2 fruit fly cellular contexts compared by ENCODE assay signal in the genomic region with DNA sequence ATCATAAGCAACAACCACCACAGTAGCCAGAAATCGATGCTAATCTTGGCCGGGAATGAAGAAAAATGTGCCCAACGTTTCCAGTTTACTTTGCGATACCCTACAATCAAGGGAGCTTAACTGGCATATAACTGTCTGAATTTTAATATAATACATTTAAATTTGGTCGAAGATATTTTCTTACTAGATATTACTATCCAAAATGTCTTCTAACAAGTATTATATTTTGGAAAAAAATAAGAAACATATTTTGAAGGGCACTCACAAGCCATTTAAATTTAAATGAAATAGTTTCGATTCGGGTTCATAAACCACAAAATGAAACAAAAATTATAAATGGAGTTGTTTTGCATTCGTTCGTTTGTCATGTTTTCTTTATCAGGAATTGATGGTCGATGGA.
TF ChIP-seq lines count a peak whose summit lies in the region.

No protein-coding gene starts in this region.

TF ChIP-seq in whole organism, prepupa, 60 proteins besides CTCF, POLR2A, EP300 and RAD21 (continued from another document):
- TF ChIP-seq fd59A (GFP tag; optimal IDR thresholded peaks at IDR 0.05; lab: Kevin White, UChicago) (no peak), cyc (GFP tag; optimal IDR thresholded peaks at IDR 0.05; lab: Kevin White, UChicago) (peak; percentile 42), Eip93F (GFP tag; optimal IDR thresholded peaks at IDR 0.05; lab: Kevin White, UChicago) (no peak), Blimp-1 (GFP tag; optimal IDR thresholded peaks at IDR 0.05; lab: Kevin White, UChicago) (no peak), CG8319 (GFP tag; optimal IDR thresholded peaks at IDR 0.05; lab: Kevin White, UChicago) (peak; percentile 40), CG6163 (GFP tag; IDR thresholded peaks at IDR 0.05; lab: Robert Waterston, UW) (peak; percentile 21; the same call in 1 of the 3 replicates), CG11294 (GFP tag; IDR thresholded peaks at IDR 0.05; lab: Robert Waterston, UW) (no peak), fd85E (GFP tag; optimal IDR thresholded peaks at IDR 0.05; lab: Kevin White, UChicago) (no peak), CG9139 (GFP tag; optimal IDR thresholded peaks at IDR 0.05; lab: Kevin White, UChicago) (no peak), spab (GFP tag; optimal IDR thresholded peaks at IDR 0.05; lab: Kevin White, UChicago) (peak; percentile 11), CG8632 (GFP tag; optimal IDR thresholded peaks at IDR 0.05; lab: Kevin White, UChicago) (peak; percentile 65), fkh (GFP tag; optimal IDR thresholded peaks at IDR 0.05; lab: Kevin White, UChicago) (no peak), CG16779 (tag; optimal IDR thresholded peaks at IDR 0.05; lab: Kevin White, UChicago) (no peak), Hr39 (GFP tag; optimal IDR thresholded peaks at IDR 0.05; lab: Kevin White, UChicago) (peak; percentile 46), CG3032 (tag; optimal IDR thresholded peaks at IDR 0.05; lab: Kevin White, UChicago) (no peak), vri (GFP tag; optimal IDR thresholded peaks at IDR 0.05; lab: Kevin White, UChicago) (peak; percentile 10), OdsH (GFP tag; optimal IDR thresholded peaks at IDR 0.05; lab: Kevin White, UChicago) (peak; percentile 59), lz (GFP tag; optimal IDR thresholded peaks at IDR 0.05; lab: Kevin White, UChicago) (peak; percentile 30), CG7368 (GFP tag; optimal IDR thresholded peaks at IDR 0.05; lab: Kevin White, UChicago) (peak; percentile 26), Sox14 (GFP tag; optimal IDR thresholded peaks at IDR 0.05; lab: Kevin White, UChicago) (peak; percentile 29), svp (GFP tag; lab: Kevin White, UChicago) (peak; percentile 83), CG11902 (GFP tag; optimal IDR thresholded peaks at IDR 0.05; lab: Kevin White, UChicago) (peak; percentile 35), CG3919 (GFP tag; optimal IDR thresholded peaks at IDR 0.05; lab: Kevin White, UChicago) (peak; percentile 57), CG32006 (GFP tag; optimal IDR thresholded peaks at IDR 0.05; lab: Kevin White, UChicago) (no peak), net (GFP tag; optimal IDR thresholded peaks at IDR 0.05; lab: Kevin White, UChicago) (peak; percentile 46), ss (GFP tag; optimal IDR thresholded peaks at IDR 0.05; lab: Kevin White, UChicago) (peak in 1 of 2 experiments; percentile 31), salr (GFP tag; optimal IDR thresholded peaks at IDR 0.05; lab: Kevin White, UChicago) (no peak), Lpt (GFP tag; optimal IDR thresholded peaks at IDR 0.05; lab: Kevin White, UChicago) (no peak), eg (GFP tag; IDR thresholded peaks at IDR 0.05; lab: Robert Waterston, UW) (no peak), Eip75B (GFP tag; optimal IDR thresholded peaks at IDR 0.05; lab: Kevin White, UChicago) (peak; percentile 43), Eip78C (GFP tag; lab: Kevin White, UChicago) (peak; percentile 94), achi (GFP tag; optimal IDR thresholded peaks at IDR 0.05; lab: Kevin White, UChicago) (peak; percentile 38), acj6 (GFP tag; optimal IDR thresholded peaks at IDR 0.05; lab: Kevin White, UChicago) (peak; percentile 57), Sox102F (GFP tag; optimal IDR thresholded peaks at IDR 0.05; lab: Kevin White, UChicago) (peak; percentile 50), CG11762 (GFP tag; optimal IDR thresholded peaks at IDR 0.05; lab: Kevin White, UChicago; ENCODE audit: insufficient read depth) (peak; percentile 13), CG8119 (GFP tag; IDR thresholded peaks at IDR 0.05; lab: Robert Waterston, UW) (no peak), pdm3 (GFP tag; optimal IDR thresholded peaks at IDR 0.05; lab: Kevin White, UChicago) (peak; percentile 54), CG1621 (tag; optimal IDR thresholded peaks at IDR 0.05; lab: Kevin White, UChicago) (no peak)
TF ChIP-seq in whole organism, prepupa: peak in this region for 37.

TF ChIP-seq in whole organism, wandering third instar larva, 38 proteins besides CTCF, POLR2A, EP300 and RAD21 (continued from another document):
- TF ChIP-seq dmrt93B (GFP tag; optimal IDR thresholded peaks at IDR 0.05; lab: Kevin White, UChicago) = no peak
- TF ChIP-seq woc (GFP tag; optimal IDR thresholded peaks at IDR 0.05; lab: Kevin White, UChicago) = peak; percentile 25
- no peak for TF ChIP-seq Abd-B (GFP tag; optimal IDR thresholded peaks at IDR 0.05; lab: Kevin White, UChicago)
- TF ChIP-seq dl (GFP tag; optimal IDR thresholded peaks at IDR 0.05; lab: Kevin White, UChicago; ENCODE audit: insufficient read depth in 1 of 2, partially characterized antibody in 2 of 2) = no peak
- no peak for TF ChIP-seq lola (GFP tag; optimal IDR thresholded peaks at IDR 0.05; lab: Kevin White, UChicago)
